Worm (Caenorhabditis elegans) whole organism, L4 larva: ENCODE measurements around the gene kin-5.

Source experiments
- D1046.2 ChIP-seq: fragments of 200-800 bp; sonication (Bioruptor generic); IDR thresholded peaks from 2 replicates; pipeline ENCODE4 v1.3.6; 2022; ENCODE audit warnings: missing genetic modification characterization, missing compliant biosample characterization
- F37D6.2 ChIP-seq: sonication (generic microtip); optimal IDR thresholded peaks from 2 replicates; lab custom pipeline; 2016; ENCODE audit warnings: mild to moderate bottlenecking, missing genetic modification characterization, missing compliant biosample characterization
- R02D3.7 ChIP-seq: fragments of 150-350 bp; sonication (generic microtip); optimal IDR thresholded peaks from 3 replicates; lab custom pipeline; 2014; ENCODE audit warnings: missing biosample characterization, missing genetic modification characterization
- T26A8.4 ChIP-seq: fragments of 200-800 bp; sonication (Bioruptor generic); IDR thresholded peaks from 2 replicates; pipeline ENCODE4 v1.3.6; 2022; ENCODE audit warnings: missing genetic modification characterization, missing compliant biosample characterization
- attf-4 ChIP-seq: sonication (generic microtip); optimal IDR thresholded peaks from 3 replicates; lab custom pipeline; 2017; ENCODE audit warnings: missing biosample characterization, missing genetic modification characterization
- ceh-82 ChIP-seq: sonication (generic microtip); optimal IDR thresholded peaks from 2 replicates; lab custom pipeline; 2017; ENCODE audit warnings: missing biosample characterization, missing genetic modification characterization
- ctbp-1 ChIP-seq: fragments of 200-800 bp; sonication (Bioruptor generic); IDR thresholded peaks from 2 replicates; pipeline ENCODE4 v1.3.6; 2022; ENCODE audit warnings: missing genetic modification reagents, missing genetic modification characterization, missing compliant biosample characterization
- daf-19 ChIP-seq: fragments of 200-800 bp; sonication (Bioruptor generic); conservative IDR thresholded peaks from 2 replicates; pipeline ENCODE4 v1.3.6; 2022; ENCODE audit warnings: missing genetic modification characterization, missing compliant biosample characterization
- daf-8 ChIP-seq: fragments of 200-800 bp; sonication (Bioruptor generic); IDR thresholded peaks from 2 replicates; pipeline ENCODE4 v1.3.6; 2022; ENCODE audit warnings: missing genetic modification characterization, missing compliant biosample characterization
- dmd-6 ChIP-seq: fragments of 200-800 bp; sonication (Bioruptor generic); IDR thresholded peaks from 2 replicates; pipeline ENCODE4 v1.3.6; 2022; ENCODE audit warnings: missing genetic modification reagents, missing genetic modification characterization, missing compliant biosample characterization
- dmd-8 ChIP-seq: fragments of 200-800 bp; sonication (Bioruptor generic); IDR thresholded peaks from 2 replicates; pipeline ENCODE4 v1.3.6; 2022; ENCODE audit warnings: missing genetic modification characterization, missing compliant biosample characterization
- dmd-9 ChIP-seq: fragments of 200-800 bp; sonication (Bioruptor generic); IDR thresholded peaks from 2 replicates; pipeline ENCODE4 v1.3.6; 2022; ENCODE audit warnings: missing genetic modification reagents, missing genetic modification characterization, missing compliant biosample characterization
- fos-1 ChIP-seq: fragments of 150-350 bp; optimal IDR thresholded peaks from 2 replicates; lab custom pipeline; 2014; ENCODE audit warnings: missing biosample characterization, missing genetic modification characterization
- hlh-11 ChIP-seq: fragments of 200-800 bp; sonication (Bioruptor generic); optimal IDR thresholded peaks from 2 replicates; lab custom pipeline; 2018; ENCODE audit warnings: mild to moderate bottlenecking, missing genetic modification characterization, missing compliant biosample characterization
- hlh-30 ChIP-seq: sonication (generic microtip); optimal IDR thresholded peaks from 2 replicates; lab custom pipeline; 2017; ENCODE audit warnings: antibody characterized with exemption, mild to moderate bottlenecking, missing genetic modification characterization, missing compliant biosample characterization; ENCODE audit not compliant: insufficient read depth
- hmg-1.1 ChIP-seq: fragments of 200-800 bp; sonication (Bioruptor generic); IDR thresholded peaks from 2 replicates; pipeline ENCODE4 v1.3.6; 2022; ENCODE audit warnings: missing genetic modification reagents, missing genetic modification characterization, missing compliant biosample characterization
- lir-3 ChIP-seq: sonication (generic microtip); optimal IDR thresholded peaks from 2 replicates; lab custom pipeline; 2016; ENCODE audit warnings: mild to moderate bottlenecking, missing genetic modification characterization, missing compliant biosample characterization
- lsy-2 ChIP-seq, 2 experiments: fragments of 150-350 bp in 1 of 2; sonication (generic microtip) in 1 of 2; optimal IDR thresholded peaks; 2 replicates each; lab custom pipeline; 2014 to 2017; ENCODE audit warnings: missing biosample characterization in 2 of 2, missing genetic modification characterization in 2 of 2
- madf-5 ChIP-seq, 2 experiments: fragments of 200-800 bp; sonication (Bioruptor generic); IDR thresholded peaks; 2 replicates each; pipeline ENCODE4 v1.3.6; 2022; ENCODE audit warnings: missing compliant biosample characterization in 2 of 2, missing genetic modification characterization in 2 of 2
- mdt-29 ChIP-seq: fragments of 200-800 bp; sonication (Bioruptor generic); IDR thresholded peaks from 2 replicates; pipeline ENCODE4 v1.3.6; 2022; ENCODE audit warnings: missing genetic modification reagents, missing genetic modification characterization, missing compliant biosample characterization
- mes-2 ChIP-seq: sonication (generic microtip); optimal IDR thresholded peaks from 2 replicates; lab custom pipeline; 2016; ENCODE audit warnings: missing genotype, mild to moderate bottlenecking, missing genetic modification characterization, missing compliant biosample characterization; ENCODE audit not compliant: poor library complexity, severe bottlenecking
- mxl-3 ChIP-seq: fragments of 200-800 bp; sonication (Bioruptor generic); optimal IDR thresholded peaks from 2 replicates; lab custom pipeline; 2018; ENCODE audit warnings: mild to moderate bottlenecking, missing genetic modification characterization, missing compliant biosample characterization
- nhr-11 ChIP-seq: fragments of 150-350 bp; optimal IDR thresholded peaks from 2 replicates; lab custom pipeline; 2014; ENCODE audit warnings: missing biosample characterization, missing genetic modification characterization
- nhr-41 ChIP-seq: fragments of 200-800 bp; sonication (Bioruptor generic); IDR thresholded peaks from 2 replicates; pipeline ENCODE4 v1.3.6; 2022; ENCODE audit warnings: missing genetic modification reagents, missing genetic modification characterization, missing compliant biosample characterization
- nhr-42 ChIP-seq: fragments of 200-800 bp; sonication (Bioruptor generic); IDR thresholded peaks from 2 replicates; pipeline ENCODE4 v1.3.6; 2022; ENCODE audit warnings: missing genetic modification characterization, missing compliant biosample characterization
- nhr-48 ChIP-seq: sonication (generic microtip); optimal IDR thresholded peaks from 2 replicates; lab custom pipeline; 2016; ENCODE audit warnings: mild to moderate bottlenecking, missing genetic modification characterization, missing compliant biosample characterization
- nhr-77 ChIP-seq: fragments of 150-350 bp; optimal IDR thresholded peaks from 2 replicates; lab custom pipeline; 2014; ENCODE audit warnings: missing biosample characterization, missing genetic modification characterization
- pha-4 ChIP-seq, 2 experiments: fragments of 150-350 bp in 1 of 2; fragments of 200-800 bp in 1 of 2; sonication (Bioruptor generic) in 1 of 2; IDR thresholded peaks in 1 of 2; optimal IDR thresholded peaks in 1 of 2; 2 replicates each; pipeline versions ENCODE4 v1.3.6 to Lab custom; 2014 to 2022; ENCODE audit warnings: missing genetic modification characterization in 2 of 2, missing genetic modification reagents in 2 of 2, missing biosample characterization in 1 of 2, missing compliant biosample characterization in 1 of 2
- saeg-2 ChIP-seq: fragments of 200-800 bp; sonication (Bioruptor generic); IDR thresholded peaks from 2 replicates; pipeline ENCODE4 v1.3.6; 2022; ENCODE audit warnings: missing genetic modification reagents, missing genetic modification characterization, missing compliant biosample characterization
- snpc-1.2 ChIP-seq: fragments of 200-800 bp; sonication (Bioruptor generic); IDR thresholded peaks from 2 replicates; pipeline ENCODE4 v1.3.6; 2022; ENCODE audit warnings: missing genetic modification reagents, missing genetic modification characterization, missing compliant biosample characterization
- snpc-4 ChIP-seq: fragments of 150-350 bp; optimal IDR thresholded peaks from 2 replicates; lab custom pipeline; 2014; ENCODE audit warnings: missing biosample characterization, missing genetic modification characterization
- spr-3 ChIP-seq: fragments of 200-800 bp; sonication (Bioruptor generic); optimal IDR thresholded peaks from 2 replicates; lab custom pipeline; 2018; ENCODE audit warnings: mild to moderate bottlenecking, missing genetic modification characterization, missing compliant biosample characterization
- unc-62 ChIP-seq, 3 experiments: fragments of 150-350 bp in 1 of 3; sonication (generic microtip); optimal IDR thresholded peaks in 2 of 3; peaks in 1 of 3; 1 replicate in 1 of 3; 2 replicates in 2 of 3; lab custom pipeline; 2014 to 2017; ENCODE audit warnings: missing biosample characterization in 3 of 3, missing genetic modification characterization in 3 of 3, missing genetic modification reagents in 3 of 3, missing genotype in 1 of 3
- vab-7 ChIP-seq: fragments of 200-800 bp; sonication (Bioruptor generic); IDR thresholded peaks from 2 replicates; pipeline ENCODE4 v1.3.6; 2022; ENCODE audit warnings: missing genetic modification reagents, missing genetic modification characterization, missing compliant biosample characterization
- zag-1 ChIP-seq: fragments of 150-350 bp; optimal IDR thresholded peaks from 2 replicates; lab custom pipeline; 2014; ENCODE audit warnings: missing biosample characterization, missing genetic modification characterization
- zfp-2 ChIP-seq: sonication (generic microtip); optimal IDR thresholded peaks from 2 replicates; lab custom pipeline; 2016; ENCODE audit warnings: mild to moderate bottlenecking, missing genetic modification characterization, missing compliant biosample characterization
- zfp-3 ChIP-seq: fragments of 200-800 bp; sonication (Bioruptor generic); conservative IDR thresholded peaks from 2 replicates; pipeline ENCODE4 v1.3.6; 2022; ENCODE audit warnings: missing genetic modification reagents, missing genetic modification characterization, missing compliant biosample characterization
- zip-11 ChIP-seq: fragments of 200-800 bp; sonication (Bioruptor generic); IDR thresholded peaks from 2 replicates; pipeline ENCODE4 v1.3.6; 2022; ENCODE audit warnings: missing genetic modification characterization, missing compliant biosample characterization
- ztf-11 ChIP-seq: fragments of 150-350 bp; optimal IDR thresholded peaks from 2 replicates; lab custom pipeline; 2014; ENCODE audit warnings: missing biosample characterization, missing genetic modification characterization

The kin-5 gene

DNA sequence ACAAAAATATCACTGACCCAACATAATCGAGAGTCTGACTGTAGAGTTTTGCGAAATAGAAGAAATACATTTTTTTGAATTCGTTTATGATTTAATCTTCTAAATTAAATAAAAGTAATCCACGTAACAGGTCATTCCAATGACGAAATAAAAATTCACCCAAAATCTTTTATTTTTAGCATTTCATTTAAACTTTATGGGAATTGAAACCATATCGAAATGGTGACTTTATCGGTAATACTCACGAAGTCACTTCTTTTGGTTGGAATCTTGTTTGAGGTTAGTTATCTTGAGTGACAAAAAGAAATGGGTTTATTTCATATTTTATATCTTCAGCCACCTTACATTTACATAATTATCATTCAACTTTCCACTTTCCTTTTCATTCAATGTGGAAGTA is 3.6 kb upstream of the kin-5 start, which contains the start of the genes C47E12.12 and C47E12.10:
TSS of gene C47E12.12 (minus strand) at position 101 of the 400 bp plus-strand sequence.
TSS of gene C47E12.10 (plus strand) at position 172 of the 400 bp plus-strand sequence.
- TF ChIP-seq nhr-41 (GFP tag; lab: Robert Waterston, UW), result no peak
- TF ChIP-seq attf-4 (tag; lab: Kevin White, UChicago), result no peak
- TF ChIP-seq, all 104 proteins: peak for 0

DNA sequence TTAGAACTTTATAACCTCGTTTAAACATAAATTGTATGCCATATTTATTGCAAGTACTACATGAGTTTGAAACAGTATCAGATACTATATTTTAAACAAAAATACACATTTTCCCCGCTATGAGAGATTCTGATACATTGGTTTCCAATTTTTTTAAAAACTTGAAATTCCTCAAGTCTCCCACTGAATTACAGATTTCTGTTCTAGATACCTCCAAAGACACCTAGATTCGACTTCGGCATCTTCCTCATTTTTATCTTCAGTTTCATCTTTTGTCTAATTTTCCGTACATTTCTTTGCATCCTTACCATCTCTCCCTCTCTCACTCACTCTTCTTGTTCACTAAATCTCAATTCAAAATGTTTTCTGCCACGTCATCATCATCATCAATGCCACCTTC is 5.0 kb downstream of the kin-5 start, which contains the start of gene T13H10.2:
TSS of gene T13H10.2 (plus strand) at position 301 of the 400 bp plus-strand sequence.
- TF ChIP-seq mes-2 (no peak), T26A8.4 (GFP tag; lab: Robert Waterston, UW) (no peak), pha-4 (GFP tag; IDR thresholded peaks at IDR 0.05; lab: Robert Waterston, UW) (no peak), pha-4 (tag; optimal IDR thresholded peaks at IDR 0.05; lab: Kevin White, UChicago) (no peak), ztf-11 (no peak), mdt-29 (GFP tag; lab: Robert Waterston, UW) (no peak), lir-3 (tag; lab: Kevin White, UChicago) (no peak), nhr-11 (tag; lab: Kevin White, UChicago) (no peak), zfp-3 (GFP tag; lab: Robert Waterston, UW) (no peak), daf-8 (GFP tag; lab: Robert Waterston, UW) (no peak)

DNA sequence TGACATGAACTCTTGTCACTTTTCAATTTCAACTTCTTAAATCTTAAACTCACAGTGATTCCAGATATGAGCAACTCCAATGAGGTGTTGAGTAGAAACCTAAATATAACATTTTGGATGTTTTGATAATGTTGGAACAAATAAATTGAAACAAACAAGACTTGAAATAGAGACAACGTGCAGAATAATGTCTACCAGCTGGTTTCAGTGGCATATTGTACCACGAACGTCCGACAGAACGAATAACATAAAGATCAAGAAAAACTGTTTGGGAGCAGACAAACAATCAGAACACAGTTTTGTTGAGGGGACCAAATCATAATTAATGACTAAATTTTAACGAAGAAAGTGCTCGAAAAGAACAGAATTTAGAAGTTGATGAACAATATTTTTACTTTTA is 15.6 kb downstream of the kin-5 start, which contains the start of gene gon-1:
TSS of gene gon-1 (minus strand) at position 101 of the 400 bp plus-strand sequence.
- no peak for TF ChIP-seq spr-3 (GFP tag; lab: Kevin White, UChicago)
- TF ChIP-seq dmd-6 (GFP tag; lab: Robert Waterston, UW), result no peak
- TF ChIP-seq F37D6.2 (tag; lab: Kevin White, UChicago), result no peak
- TF ChIP-seq mxl-3, result no peak
- no peak for TF ChIP-seq ctbp-1 (GFP tag; lab: Robert Waterston, UW)
- no peak for TF ChIP-seq fos-1 (tag; lab: Kevin White, UChicago)
- TF ChIP-seq zag-1 (tag; lab: Kevin White, UChicago), result no peak
- TF ChIP-seq zip-11 (GFP tag; lab: Robert Waterston, UW), result no peak
- TF ChIP-seq lsy-2 (tag; optimal IDR thresholded peaks at IDR 0.05; lab: Kevin White, UChicago), result no peak
- TF ChIP-seq nhr-77, result no peak
- TF ChIP-seq saeg-2 (GFP tag; lab: Robert Waterston, UW), result no peak
- TF ChIP-seq, all 104 proteins: peak for 0

DNA sequence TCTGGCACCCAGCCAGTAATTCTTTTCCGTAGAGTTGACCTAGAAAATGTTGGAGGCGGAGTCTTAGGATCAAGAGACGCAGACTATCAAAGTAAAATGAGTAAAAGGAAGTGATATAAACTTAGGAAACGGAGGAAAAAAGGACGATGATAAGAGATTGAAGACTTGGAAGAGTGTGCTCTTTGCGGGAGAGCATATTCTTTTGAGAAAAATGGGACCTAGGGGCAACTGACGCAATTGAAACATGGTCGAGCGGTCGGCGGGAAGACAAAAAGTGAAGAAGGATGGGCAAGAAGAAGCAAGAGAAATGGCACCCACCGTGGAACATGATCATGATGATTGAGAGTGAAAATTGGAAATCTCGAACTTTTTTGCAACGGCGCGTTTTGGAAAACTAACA is 20.9 kb downstream of the kin-5 start:
- peak; percentile 34 for TF ChIP-seq hlh-11 (tag; lab: Kevin White, UChicago)
- TF ChIP-seq unc-62 (GFP tag; optimal IDR thresholded peaks at IDR 0.05 in 1 of 2; lab: Kevin White, UChicago), result peak in 1 of 2 experiments; percentile 86
- TF ChIP-seq unc-62 (tag; optimal IDR thresholded peaks at IDR 0.05; lab: Kevin White, UChicago), result no peak
- no peak for TF ChIP-seq hlh-30 (tag; lab: Kevin White, UChicago)
- peak; percentile 53 for TF ChIP-seq nhr-11 (tag; lab: Kevin White, UChicago)
- TF ChIP-seq, all 104 proteins: peak for 3

DNA sequence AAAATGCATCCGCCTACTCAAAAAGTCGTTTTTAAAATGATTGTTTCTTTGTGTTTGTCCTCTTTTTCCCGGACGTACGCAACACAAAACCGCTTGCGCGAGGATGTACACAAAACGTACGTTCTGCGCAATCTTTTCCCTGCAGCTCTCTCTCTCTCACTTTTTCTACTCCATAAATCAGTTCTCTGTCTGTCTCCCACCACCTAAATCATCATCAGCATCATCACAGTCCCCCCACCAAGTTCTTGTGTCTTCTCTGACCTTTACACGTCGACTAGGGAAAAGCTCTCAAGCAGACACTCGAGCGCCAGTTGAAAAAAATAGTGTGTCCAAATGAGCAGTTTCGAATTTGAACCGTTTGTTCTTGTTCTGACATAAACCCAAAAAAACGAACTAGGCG is 24.7 kb downstream of the kin-5 start:
- TF ChIP-seq vab-7 (GFP tag; lab: Robert Waterston, UW) (no peak), D1046.2 (GFP tag; lab: Robert Waterston, UW) (no peak), ceh-82 (tag; lab: Kevin White, UChicago) (no peak), T26A8.4 (GFP tag; lab: Robert Waterston, UW) (no peak), dmd-8 (no peak), zfp-2 (no peak), nhr-48 (tag; lab: Kevin White, UChicago) (no peak), nhr-42 (GFP tag; lab: Robert Waterston, UW) (no peak), snpc-4 (tag; lab: Kevin White, UChicago) (no peak), daf-19 (no peak), hmg-1.1 (GFP tag; lab: Robert Waterston, UW) (no peak), snpc-1.2 (GFP tag; lab: Robert Waterston, UW) (no peak), dmd-9 (no peak), madf-5 (GFP tag; IDR thresholded peaks at IDR 0.05; lab: Robert Waterston, UW) (no peak), R02D3.7 (tag; lab: Kevin White, UChicago) (no peak)
